Fruit fly (Drosophila melanogaster): Measurements from ENCODE around the gene Ude.

Gene Ude

DNA sequence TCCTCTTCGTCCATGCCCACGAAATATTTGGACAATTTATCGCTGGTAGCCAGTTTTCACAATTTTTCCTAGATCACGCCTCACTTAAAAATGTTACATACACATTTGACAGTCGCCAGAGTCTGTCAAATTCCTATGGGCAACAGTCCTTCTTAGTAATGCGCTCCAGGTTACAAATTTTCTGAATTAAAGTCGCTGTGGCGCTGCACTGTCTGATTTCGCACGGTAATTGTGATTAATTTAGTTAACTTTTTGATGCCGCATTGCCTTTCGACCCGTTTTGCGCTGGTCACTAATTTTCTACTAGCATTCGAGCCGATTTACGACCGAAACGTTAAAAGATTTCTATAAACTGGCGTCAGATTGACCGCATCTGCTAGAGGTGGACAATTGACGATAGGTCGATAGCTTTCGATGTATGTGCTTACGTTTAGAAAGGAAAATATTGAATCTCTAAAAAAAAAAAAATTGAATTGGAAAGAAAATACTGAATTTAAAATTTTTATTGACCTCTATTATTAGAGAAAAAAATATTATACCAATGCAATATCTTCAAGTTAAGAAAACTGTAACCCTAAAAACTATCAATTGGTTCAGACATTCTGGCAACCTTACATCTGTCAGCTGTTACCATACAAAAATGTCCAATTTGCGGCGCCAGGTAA is 14.3 kb upstream of the Ude start, which contains the start of the genes lili and CG34150 (continued):
- peak; percentile 46; the same call in 1 of the 2 replicates for TF ChIP-seq ara (GFP tag; IDR thresholded peaks at IDR 0.05)
- peak; percentile 74; the same call in 2 of the 3 replicates for TF ChIP-seq zfh1 (GFP tag; IDR thresholded peaks at IDR 0.05)
- peak; percentile 33 for TF ChIP-seq jumu (GFP tag; optimal IDR thresholded peaks at IDR 0.05)
- no peak for TF ChIP-seq lov (optimal IDR thresholded peaks at IDR 0.05)
- TF ChIP-seq lov (GFP tag; IDR thresholded peaks at IDR 0.05): no peak
- TF ChIP-seq gsb-n (tag; optimal IDR thresholded peaks at IDR 0.05): peak; percentile 43
- no peak for TF ChIP-seq Hey (tag; optimal IDR thresholded peaks at IDR 0.05)
- peak; percentile 62 for TF ChIP-seq CG17328 (GFP tag; IDR thresholded peaks at IDR 0.05)
- peak; percentile 70; the same call in 2 of the 3 replicates for TF ChIP-seq CG14860 (GFP tag; IDR thresholded peaks at IDR 0.05; ENCODE audit: partially characterized antibody)
- TF ChIP-seq CG2129 (GFP tag; IDR thresholded peaks at IDR 0.05; ENCODE audit: partially characterized antibody): peak; percentile 41; the same call in 1 of the 2 replicates
- TF ChIP-seq trem (tag; optimal IDR thresholded peaks at IDR 0.05): peak; percentile 92
- TF ChIP-seq CG7372 (GFP tag; IDR thresholded peaks at IDR 0.05): peak; percentile 72; the same call in 1 of the 2 replicates
- peak; percentile 56 for TF ChIP-seq twi (tag; optimal IDR thresholded peaks at IDR 0.05)
- peak; percentile 57 for TF ChIP-seq CG8089 (GFP tag; optimal IDR thresholded peaks at IDR 0.05)
- TF ChIP-seq gem (tag; optimal IDR thresholded peaks at IDR 0.05): peak; percentile 83
- peak; percentile 53 for TF ChIP-seq caup (GFP tag; optimal IDR thresholded peaks at IDR 0.05; ENCODE audit: severe bottlenecking)
- TF ChIP-seq CG4404 (GFP tag; IDR thresholded peaks at IDR 0.05): peak; percentile 40; the same call in 1 of the 2 replicates
- TF ChIP-seq Ets97D (GFP tag; optimal IDR thresholded peaks at IDR 0.05): peak; percentile 76
- no peak for TF ChIP-seq Dip2 (GFP tag; IDR thresholded peaks at IDR 0.05)
- TF ChIP-seq jing (GFP tag; optimal IDR thresholded peaks at IDR 0.05): no peak
- TF ChIP-seq Eip74EF (GFP tag; optimal IDR thresholded peaks at IDR 0.05): no peak
- TF ChIP-seq pita (GFP tag; optimal IDR thresholded peaks at IDR 0.05): no peak
- TF ChIP-seq ham (GFP tag; IDR thresholded peaks at IDR 0.05): no peak
- peak; percentile 19 for TF ChIP-seq D19B (GFP tag; optimal IDR thresholded peaks at IDR 0.05)
- no peak for TF ChIP-seq crol (GFP tag; IDR thresholded peaks at IDR 0.05)
- TF ChIP-seq seq (GFP tag; IDR thresholded peaks at IDR 0.05): peak; percentile 37; the same call in 1 of the 2 replicates
- no peak for TF ChIP-seq salm (tag; optimal IDR thresholded peaks at IDR 0.05)
- no peak for TF ChIP-seq CG30431 (GFP tag; optimal IDR thresholded peaks at IDR 0.05)
- no peak for TF ChIP-seq CG17568 (GFP tag; optimal IDR thresholded peaks at IDR 0.05)
- no peak for TF ChIP-seq CG15073 (GFP tag; optimal IDR thresholded peaks at IDR 0.05)
- TF ChIP-seq Taf1 (GFP tag; IDR thresholded peaks at IDR 0.05): peak; percentile 77
- no peak for TF ChIP-seq Lim3 (GFP tag; IDR thresholded peaks at IDR 0.05)
- TF ChIP-seq ind (GFP tag; optimal IDR thresholded peaks at IDR 0.05): peak; percentile 73
- peak; percentile 77 for TF ChIP-seq tin (GFP tag; optimal IDR thresholded peaks at IDR 0.05)
- TF ChIP-seq ewg (GFP tag; optimal IDR thresholded peaks at IDR 0.05): peak; percentile 51
- TF ChIP-seq Dfd (GFP tag; optimal IDR thresholded peaks at IDR 0.05): no peak
- TF ChIP-seq Ptx1 (GFP tag; IDR thresholded peaks at IDR 0.05): peak; percentile 81
- TF ChIP-seq CG2116 (GFP tag; optimal IDR thresholded peaks at IDR 0.05): peak; percentile 89
- TF ChIP-seq p53 (GFP tag; optimal IDR thresholded peaks at IDR 0.05): peak; percentile 50
- peak; percentile 85 for TF ChIP-seq CoRest (tag; optimal IDR thresholded peaks at IDR 0.05)
- TF ChIP-seq h (optimal IDR thresholded peaks at IDR 0.05): no peak
- no peak for TF ChIP-seq sens-2 (GFP tag; IDR thresholded peaks at IDR 0.05)
- peak; percentile 80 for TF ChIP-seq CHES-1-like (GFP tag; optimal IDR thresholded peaks at IDR 0.05)
- TF ChIP-seq shn (GFP tag; optimal IDR thresholded peaks at IDR 0.05): peak; percentile 47
- TF ChIP-seq Side (GFP tag; optimal IDR thresholded peaks at IDR 0.05): peak; percentile 55
- no peak for TF ChIP-seq CG10565 (GFP tag; optimal IDR thresholded peaks at IDR 0.05)
- peak; percentile 62 for TF ChIP-seq ERR (GFP tag; optimal IDR thresholded peaks at IDR 0.05)
- no peak for TF ChIP-seq fd64A (GFP tag; optimal IDR thresholded peaks at IDR 0.05)
- peak; percentile 15 for TF ChIP-seq CG6254 (GFP tag; optimal IDR thresholded peaks at IDR 0.05)
- peak; percentile 78 for TF ChIP-seq CG16813 (GFP tag; IDR thresholded peaks at IDR 0.05; ENCODE audit: partially characterized antibody)

All from whole organism, embryonic.